Worm (Caenorhabditis elegans): ENCODE measurements around the gene csa-1.

Gene csa-1

DNA sequence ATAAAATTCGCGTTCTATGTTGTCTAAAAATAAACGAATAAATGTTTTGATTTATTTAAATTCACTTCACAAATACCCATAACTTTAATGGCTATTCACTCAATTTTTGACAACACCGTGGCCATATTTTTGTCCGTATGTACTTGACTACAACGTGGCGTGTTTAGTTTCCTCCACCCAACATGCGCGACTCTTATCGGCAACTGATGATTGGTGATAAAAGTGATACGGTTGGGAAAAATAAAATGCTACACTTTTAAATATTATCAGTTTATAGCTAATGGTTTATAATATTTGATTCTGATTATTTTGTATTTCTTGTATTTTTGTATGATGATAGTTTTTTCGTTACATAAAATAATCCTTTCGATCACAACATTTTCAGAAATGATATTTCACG is 27.9 kb downstream of the csa-1 start, which contains the start of gene acs-7 (continued):
- TF ChIP-seq aly-2 (tag; optimal IDR thresholded peaks at IDR 0.05) (no peak), jun-1 (tag; optimal IDR thresholded peaks at IDR 0.05) (no peak), dsc-1 (tag; optimal IDR thresholded peaks at IDR 0.05) (no peak), unc-130 (tag; optimal IDR thresholded peaks at IDR 0.05) (no peak), sox-4 (tag; optimal IDR thresholded peaks at IDR 0.05) (no peak), tlp-1 (tag; optimal IDR thresholded peaks at IDR 0.05) (no peak), efl-1 (optimal IDR thresholded peaks at IDR 0.05) (no peak), efl-1 (GFP tag; optimal IDR thresholded peaks at IDR 0.05 in 1 of 2) (no peak), alr-1 (tag; optimal IDR thresholded peaks at IDR 0.05; ENCODE audit: borderline replicate concordance) (no peak), nhr-20 (tag; optimal IDR thresholded peaks at IDR 0.05) (peak; percentile 42), fkh-4 (tag; optimal IDR thresholded peaks at IDR 0.05; ENCODE audit: borderline replicate concordance) (no peak), egl-27 (tag; optimal IDR thresholded peaks at IDR 0.05) (no peak), dpl-1 (GFP tag; optimal IDR thresholded peaks at IDR 0.05) (no peak), nhr-47 (tag; optimal IDR thresholded peaks at IDR 0.05) (no peak), snpc-4 (tag; optimal IDR thresholded peaks at IDR 0.05) (no peak), unc-86 (tag; optimal IDR thresholded peaks at IDR 0.05) (no peak), irx-1 (tag; optimal IDR thresholded peaks at IDR 0.05) (no peak), C34B4.2 (tag; optimal IDR thresholded peaks at IDR 0.05) (no peak), skn-1 (tag; optimal IDR thresholded peaks at IDR 0.05) (no peak), F16B12.6 (tag; optimal IDR thresholded peaks at IDR 0.05) (no peak), hpl-2 (GFP tag; optimal IDR thresholded peaks at IDR 0.05) (no peak), ceh-88 (GFP tag; IDR thresholded peaks at IDR 0.05) (no peak), lsy-2 (tag; optimal IDR thresholded peaks at IDR 0.05) (no peak), nhr-71 (tag; optimal IDR thresholded peaks at IDR 0.05) (peak; percentile 10), fkh-8 (tag; optimal IDR thresholded peaks at IDR 0.05) (no peak), ztf-4 (tag; optimal IDR thresholded peaks at IDR 0.05) (no peak), elt-2 (tag; optimal IDR thresholded peaks at IDR 0.05) (peak; percentile 94), lin-39 (tag; optimal IDR thresholded peaks at IDR 0.05) (no peak), ama-1 (optimal IDR thresholded peaks at IDR 0.05) (no peak), lin-35 (GFP tag; optimal IDR thresholded peaks at IDR 0.05) (peak in 1 of 2 experiments; percentile 37), fkh-10 (GFP tag; optimal IDR thresholded peaks at IDR 0.05) (no peak), lin-13 (GFP tag; optimal IDR thresholded peaks at IDR 0.05) (no peak), ceh-8 (GFP tag; optimal IDR thresholded peaks at IDR 0.05) (no peak), nhr-11 (tag; optimal IDR thresholded peaks at IDR 0.05) (no peak), mef-2 (tag; optimal IDR thresholded peaks at IDR 0.05) (no peak), aha-1 (tag; optimal IDR thresholded peaks at IDR 0.05) (no peak), lin-14 (GFP tag; optimal IDR thresholded peaks at IDR 0.05) (peak; percentile 41), C04F5.9 (tag; optimal IDR thresholded peaks at IDR 0.05) (no peak), pax-3 (tag; optimal IDR thresholded peaks at IDR 0.05) (no peak), nhr-90 (tag; optimal IDR thresholded peaks at IDR 0.05; ENCODE audit: poor library complexity) (peak; percentile 21), swsn-7 (tag; optimal IDR thresholded peaks at IDR 0.05) (no peak)

DNA sequence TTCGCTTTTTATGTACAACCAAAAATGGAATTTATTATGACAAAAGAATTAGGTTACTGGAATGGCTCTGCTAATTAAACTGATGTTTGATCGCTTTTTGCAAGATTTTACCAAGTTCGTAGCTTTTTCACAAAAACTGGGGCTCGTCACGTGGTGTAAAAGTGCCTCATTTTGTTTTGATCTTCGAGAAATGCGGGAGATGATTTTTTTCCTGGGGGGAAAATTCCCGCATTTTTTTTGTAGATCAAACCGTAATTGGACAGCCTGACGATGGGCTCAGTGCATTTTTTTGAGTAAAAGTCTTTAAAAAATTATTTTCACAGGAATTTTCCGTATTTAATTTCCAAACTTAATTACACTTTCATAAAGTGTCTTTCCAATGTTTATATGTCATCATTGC is 30.4 kb downstream of the csa-1 start:
- TF ChIP-seq elt-3 (tag; optimal IDR thresholded peaks at IDR 0.05) (no peak), nhr-85 (tag) (peak; percentile 21)

Measured in whole organism, L1 larva.